Worm (Caenorhabditis elegans): ENCODE data around the gene nlp-28.

nlp-28 gene

DNA sequence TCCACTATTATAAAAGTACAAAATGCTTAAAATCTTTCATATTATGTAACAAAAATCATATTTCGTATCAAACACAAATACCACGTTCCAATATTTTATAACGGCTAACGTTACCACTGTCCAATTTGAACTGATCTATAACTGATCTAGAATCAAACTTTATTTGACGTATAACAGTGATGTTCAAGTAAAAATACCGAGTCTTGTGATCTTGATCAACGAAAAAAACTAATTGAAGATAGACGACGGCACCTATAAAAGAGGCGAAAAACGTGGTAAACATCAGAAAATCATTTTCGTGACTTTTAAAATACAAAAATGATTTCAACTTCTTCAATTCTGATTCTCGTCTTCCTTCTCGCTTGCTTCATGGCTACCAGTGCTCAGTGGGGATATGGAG, at the start of gene nlp-28:
Gene nlp-28 (plus strand): TSS at position 285 of the 400 bp plus-strand sequence.
- no peak for TF ChIP-seq unc-62 (GFP tag; optimal IDR thresholded peaks at IDR 0.05)

- TF ChIP-seq unc-62 (GFP tag; optimal IDR thresholded peaks at IDR 0.05): no peak
These were observed 48.9 kb upstream of the nlp-28 start, which contains the start of gene cyp-35B1 for ce11 chrV:3938789-3939188. cyp-35B1 (plus strand) TSS chrV:3939032.

ce11 chrV:3941860-3942259, 45.8 kb upstream of the nlp-28 start, which contains the start of gene cyp-35B2:
cyp-35B2 (plus strand) TSS chrV:3942160.
- TF ChIP-seq unc-62 (GFP tag; optimal IDR thresholded peaks at IDR 0.05): no peak

ce11 chrV:3943364-3943763, 44.3 kb upstream of the nlp-28 start:
- no peak for TF ChIP-seq unc-62 (GFP tag; optimal IDR thresholded peaks at IDR 0.05)

ce11 chrV:3945053-3945452, 42.6 kb upstream of the nlp-28 start, which contains the start of gene cyp-35B3:
cyp-35B3 (plus strand) TSS chrV:3945353.
- no peak for TF ChIP-seq unc-62 (GFP tag; optimal IDR thresholded peaks at IDR 0.05)

- no peak for TF ChIP-seq unc-62 (GFP tag; optimal IDR thresholded peaks at IDR 0.05)
These were observed 38.0 kb upstream of the nlp-28 start, which contains the start of gene dach-1 for ce11 chrV:3949723-3950122. dach-1 (plus strand) TSS chrV:3950023.

- TF ChIP-seq unc-62 (GFP tag; optimal IDR thresholded peaks at IDR 0.05): no peak
These were observed 34.0 kb upstream of the nlp-28 start, which contains the start of gene str-247 for ce11 chrV:3953739-3954138. str-247 (plus strand) TSS chrV:3954039.

ce11 chrV:3957608-3958007, 30.1 kb upstream of the nlp-28 start, which contains the start of gene cyp-34A5:
cyp-34A5 (minus strand) TSS chrV:3957708.
- TF ChIP-seq unc-62 (GFP tag; optimal IDR thresholded peaks at IDR 0.05): no peak

DNA sequence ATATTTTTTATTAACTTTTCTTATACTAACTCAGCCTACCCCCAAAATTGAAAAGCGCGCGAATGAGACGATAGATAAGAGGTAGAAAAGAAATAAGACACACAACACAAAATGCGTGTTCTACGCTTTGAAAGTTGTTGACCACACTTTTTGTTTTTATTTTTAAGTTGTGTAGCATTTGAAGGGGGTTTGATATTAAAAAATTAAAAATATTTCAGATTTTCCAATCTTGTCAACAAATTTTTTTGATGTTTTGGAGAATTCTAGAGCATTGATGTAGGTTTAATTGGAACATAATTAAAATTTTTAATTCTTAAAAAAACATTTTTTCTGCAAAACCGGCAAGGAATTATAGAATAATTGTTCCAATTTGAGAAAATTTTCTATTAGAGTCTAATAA, 26.5 kb upstream of the nlp-28 start, which contains the start of gene cyp-34A6:
Gene cyp-34A6 (minus strand): TSS at position 101 of the 400 bp plus-strand sequence.
- no peak for TF ChIP-seq unc-62 (GFP tag; optimal IDR thresholded peaks at IDR 0.05)

DNA sequence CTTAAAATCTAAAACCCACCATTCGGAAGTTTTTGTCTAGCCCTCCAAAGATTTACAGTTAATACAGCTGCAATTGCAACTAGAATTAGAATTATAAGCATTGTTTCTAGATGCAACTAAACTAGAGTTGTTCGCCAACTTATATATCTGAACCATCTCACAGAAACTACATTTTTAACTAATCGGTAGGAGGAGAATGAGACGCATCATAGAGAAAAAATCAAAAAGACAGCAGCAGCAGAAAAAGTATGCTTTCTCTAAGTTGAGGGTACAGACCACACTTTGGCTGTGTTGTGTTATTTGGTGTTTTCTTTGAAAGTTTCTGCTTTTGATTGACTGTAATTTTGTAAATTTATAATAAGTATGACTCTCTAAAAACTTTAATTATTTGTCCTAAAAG, 24.0 kb upstream of the nlp-28 start, which contains the start of gene cyp-34A7:
Gene cyp-34A7 (minus strand): TSS at position 101 of the 400 bp plus-strand sequence.
- no peak for TF ChIP-seq unc-62 (GFP tag; optimal IDR thresholded peaks at IDR 0.05)

DNA sequence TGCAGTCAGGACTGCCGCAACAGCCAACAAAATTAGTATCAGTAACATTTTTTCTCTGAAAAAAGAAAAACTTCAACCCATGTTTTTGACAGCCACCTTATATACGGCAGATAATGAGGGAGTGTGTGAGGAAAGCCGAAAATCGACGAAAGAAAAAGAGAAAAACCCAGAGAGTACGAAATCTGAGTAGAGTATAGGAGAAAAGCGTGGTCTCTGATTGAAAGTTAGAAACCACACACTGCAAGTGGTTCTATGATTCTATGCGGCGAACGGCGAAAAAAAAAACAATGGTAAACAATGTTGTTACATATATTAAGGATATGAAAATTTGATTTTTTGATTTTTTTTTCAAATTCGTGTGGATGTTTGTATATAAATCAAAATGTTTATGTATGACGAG, 19.9 kb upstream of the nlp-28 start, which contains the start of gene cyp-34A8:
Gene cyp-34A8 (minus strand): TSS at position 62 of the 400 bp plus-strand sequence.
- TF ChIP-seq unc-62 (GFP tag; optimal IDR thresholded peaks at IDR 0.05): no peak

DNA sequence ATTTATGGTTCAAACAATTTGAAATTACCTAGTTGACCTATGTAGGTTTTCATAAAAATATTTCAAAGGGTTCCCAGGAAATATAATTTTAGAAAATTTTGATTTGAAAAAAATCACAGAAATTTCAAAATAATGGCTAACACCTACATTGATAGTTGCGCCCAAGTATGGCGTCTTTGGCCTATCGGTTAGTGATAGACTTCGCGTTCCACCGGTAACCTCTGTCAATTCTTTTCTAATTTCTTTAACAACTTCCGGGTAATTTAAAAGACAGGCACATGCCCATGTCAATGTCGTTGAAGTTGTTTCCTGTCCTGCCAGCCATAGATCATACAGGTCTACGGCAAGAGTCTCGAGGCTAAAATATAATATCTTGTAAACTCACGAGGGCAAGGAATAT, 18.8 kb upstream of the nlp-28 start:
- TF ChIP-seq unc-62 (GFP tag; optimal IDR thresholded peaks at IDR 0.05): no peak

ce11 chrV:3969664-3970063, 18.0 kb upstream of the nlp-28 start:
- no peak for TF ChIP-seq unc-62 (GFP tag; optimal IDR thresholded peaks at IDR 0.05)

DNA sequence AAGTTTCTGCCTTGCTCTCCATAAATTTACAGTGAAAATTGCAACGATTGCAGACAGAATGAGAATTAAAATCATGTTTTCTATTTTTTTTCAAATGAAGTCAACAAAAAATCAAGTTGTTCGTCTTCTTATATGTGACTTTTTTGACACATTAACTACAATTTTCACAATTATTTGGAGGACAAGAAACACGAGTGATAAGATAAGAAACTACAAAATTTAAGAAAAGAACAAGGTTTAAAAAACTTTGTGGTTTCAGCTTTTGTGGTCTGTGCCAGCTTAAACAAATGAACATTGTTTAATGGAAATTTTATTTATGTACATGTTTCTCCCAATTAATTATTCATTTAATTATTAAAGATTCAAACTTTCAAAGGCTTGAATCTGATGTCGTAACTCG, 17.3 kb upstream of the nlp-28 start, which contains the start of gene cyp-34A9:
Gene cyp-34A9 (minus strand): TSS at position 131 of the 400 bp plus-strand sequence.
- no peak for TF ChIP-seq unc-62 (GFP tag; optimal IDR thresholded peaks at IDR 0.05)

DNA sequence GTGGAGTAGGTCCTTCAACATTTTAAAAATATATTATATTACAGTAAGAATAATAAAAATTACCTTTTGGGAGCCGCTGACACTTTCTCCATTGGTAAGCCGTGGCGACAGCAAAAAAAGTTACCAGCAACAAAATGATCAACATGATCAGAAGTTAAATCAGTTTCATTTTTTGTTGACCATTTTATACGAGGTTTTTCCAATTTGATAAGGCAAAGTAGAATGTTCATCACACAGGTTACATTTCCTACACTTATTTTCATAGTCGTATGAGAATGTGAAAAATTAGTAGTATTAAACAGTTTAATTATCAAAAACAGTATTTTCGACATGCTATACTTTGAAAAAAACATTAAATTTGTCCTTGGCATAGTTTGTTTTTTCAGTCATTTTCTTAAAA, 14.9 kb upstream of the nlp-28 start, which contains the start of gene cyp-34A10:
Gene cyp-34A10 (minus strand): TSS at position 146 of the 400 bp plus-strand sequence.
- TF ChIP-seq unc-62 (GFP tag; optimal IDR thresholded peaks at IDR 0.05): no peak

ce11 chrV:3974361-3974760, 13.3 kb upstream of the nlp-28 start, which contains the start of gene str-82:
str-82 (plus strand) TSS chrV:3974661.
- no peak for TF ChIP-seq unc-62 (GFP tag; optimal IDR thresholded peaks at IDR 0.05)

DNA sequence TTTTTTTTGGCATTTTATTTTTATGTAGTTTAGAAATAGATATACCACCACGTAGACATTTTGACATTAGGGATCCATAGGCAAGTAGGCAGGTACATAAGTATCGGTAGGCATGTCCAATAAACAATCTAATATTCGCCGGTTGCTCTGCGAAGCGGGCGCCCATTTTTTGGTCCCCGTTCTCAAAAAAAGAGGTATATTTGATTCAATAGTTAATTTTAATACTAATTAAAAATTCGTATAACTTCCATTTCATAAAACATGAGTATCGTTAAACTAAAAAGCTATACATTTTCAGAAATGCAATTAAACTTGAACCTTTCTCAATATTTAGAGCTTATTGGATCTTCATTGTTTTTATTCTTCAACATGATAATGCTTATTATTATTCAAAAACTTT, 10.7 kb upstream of the nlp-28 start, which contains the start of gene str-83:
Gene str-83 (plus strand): TSS at position 301 of the 400 bp plus-strand sequence.
- no peak for TF ChIP-seq unc-62 (GFP tag; optimal IDR thresholded peaks at IDR 0.05)
